Worm (Caenorhabditis elegans) whole organism, L1 larva: ENCODE measurements around the gene coh-3.
A peak's percentile ranks its signal among the peaks of the same experiment; 100 is the strongest.

Source experiments
- ama-1 ChIP-seq: fragments of 150-350 bp; optimal IDR thresholded peaks from 2 replicates; lab custom pipeline; 2014
- ceh-63 ChIP-seq: fragments of 200-800 bp; sonication (Bioruptor generic); optimal IDR thresholded peaks from 2 replicates; lab custom pipeline; 2018; ENCODE audit warnings: mild to moderate bottlenecking, missing genetic modification characterization, missing compliant biosample characterization
- ceh-82 ChIP-seq, 3 experiments: fragments of 150-350 bp in 1 of 3; sonication (generic microtip) in 2 of 3; optimal IDR thresholded peaks; 2 replicates each; lab custom pipeline; 2014 to 2017; ENCODE audit warnings: missing biosample characterization in 3 of 3, missing genetic modification characterization in 3 of 3
- egl-27 ChIP-seq, 2 experiments: fragments of 150-350 bp in 1 of 2; sonication (generic microtip); optimal IDR thresholded peaks; 3 replicates each; lab custom pipeline; 2017 to 2018; ENCODE audit warnings: missing biosample characterization in 2 of 2, missing genetic modification characterization in 2 of 2, missing genetic modification reagents in 2 of 2
- elt-3 ChIP-seq, 6 experiments: fragments of 150-350 bp in 1 of 6; sonication (generic microtip); optimal IDR thresholded peaks; 2 replicates each; lab custom pipeline; 2017 to 2018; ENCODE audit warnings: missing biosample characterization in 6 of 6, missing genetic modification characterization in 6 of 6, inconsistent platforms in 1 of 6
- fkh-10 ChIP-seq: sonication (generic microtip); optimal IDR thresholded peaks from 2 replicates; lab custom pipeline; 2017; ENCODE audit warnings: missing biosample characterization, missing genetic modification reagents, missing genetic modification characterization
- fos-1 ChIP-seq: fragments of 150-350 bp; optimal IDR thresholded peaks from 2 replicates; lab custom pipeline; 2014; ENCODE audit warnings: missing biosample characterization, missing genetic modification characterization
- irx-1 ChIP-seq: sonication (generic microtip); optimal IDR thresholded peaks from 2 replicates; lab custom pipeline; 2016; ENCODE audit warnings: missing genetic modification characterization, missing compliant biosample characterization
- lin-13 ChIP-seq: fragments of 150-350 bp; optimal IDR thresholded peaks from 2 replicates; lab custom pipeline; 2014; ENCODE audit warnings: missing biosample characterization, missing genetic modification reagents, missing genetic modification characterization
- lir-3 ChIP-seq: sonication (generic microtip); optimal IDR thresholded peaks from 2 replicates; lab custom pipeline; 2016; ENCODE audit warnings: mild to moderate bottlenecking, missing genetic modification characterization, moderate library complexity, missing compliant biosample characterization; ENCODE audit not compliant: poor library complexity
- nhr-28 ChIP-seq: fragments of 150-350 bp; optimal IDR thresholded peaks from 2 replicates; lab custom pipeline; 2014; ENCODE audit warnings: missing biosample characterization, missing genetic modification characterization
- nhr-71 ChIP-seq: sonication (generic microtip); optimal IDR thresholded peaks from 2 replicates; lab custom pipeline; 2016; ENCODE audit warnings: mild to moderate bottlenecking, missing genetic modification characterization, moderate library complexity, missing compliant biosample characterization
- nhr-76 ChIP-seq: sonication (generic microtip); optimal IDR thresholded peaks from 2 replicates; lab custom pipeline; 2017; ENCODE audit warnings: missing biosample characterization, missing genetic modification characterization

DNA sequence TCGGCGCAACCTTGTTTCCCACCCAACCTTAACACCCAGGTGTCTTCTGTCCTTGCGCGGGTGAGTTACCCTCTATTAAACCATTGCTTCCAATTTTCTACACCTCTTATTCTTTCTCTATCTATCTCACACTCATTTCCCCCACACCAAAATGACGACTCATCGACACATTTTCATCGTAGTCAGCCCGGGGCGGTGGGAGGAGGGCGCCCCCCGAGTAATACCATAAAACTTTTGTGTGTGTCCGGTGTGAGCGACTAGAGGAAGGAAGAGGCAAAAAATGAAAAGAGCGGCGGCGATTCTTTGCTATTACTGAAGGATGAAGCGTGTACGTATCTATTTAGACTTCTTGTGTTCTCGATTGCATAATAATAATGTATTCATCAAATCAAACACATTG, 47.6 kb downstream of the coh-3 start:
- TF ChIP-seq lin-13 (GFP tag; lab: Kevin White, UChicago) (no peak), fkh-10 (GFP tag; lab: Kevin White, UChicago) (no peak), nhr-76 (no peak), lir-3 (tag; lab: Kevin White, UChicago) (no peak), egl-27 (tag; optimal IDR thresholded peaks at IDR 0.05; lab: Kevin White, UChicago) (no peak), elt-3 (tag; optimal IDR thresholded peaks at IDR 0.05; lab: Kevin White, UChicago) (no peak), ceh-82 (tag; optimal IDR thresholded peaks at IDR 0.05; lab: Kevin White, UChicago) (no peak), nhr-28 (tag; lab: Kevin White, UChicago) (no peak), fos-1 (no peak), nhr-71 (tag; lab: Kevin White, UChicago) (peak; percentile 1), irx-1 (no peak), ama-1 (lab: Kevin White, UChicago) (no peak), ceh-63 (no peak)
